Worm (Caenorhabditis elegans): ENCODE results near the gene C32D5.10.

- TF ChIP-seq jun-1 (tag; optimal IDR thresholded peaks at IDR 0.05) (no peak), nhr-41 (GFP tag; IDR thresholded peaks at IDR 0.05) (no peak), hmg-1.1 (GFP tag; IDR thresholded peaks at IDR 0.05) (no peak), zag-1 (tag; optimal IDR thresholded peaks at IDR 0.05) (no peak), ceh-44 (GFP tag; IDR thresholded peaks at IDR 0.05) (no peak), dpl-1 (GFP tag; optimal IDR thresholded peaks at IDR 0.05) (no peak)
Measured at ce11 chrII:6342455-6342854, 9.3 kb downstream of the C32D5.10 start.
